In the genomic region with DNA sequence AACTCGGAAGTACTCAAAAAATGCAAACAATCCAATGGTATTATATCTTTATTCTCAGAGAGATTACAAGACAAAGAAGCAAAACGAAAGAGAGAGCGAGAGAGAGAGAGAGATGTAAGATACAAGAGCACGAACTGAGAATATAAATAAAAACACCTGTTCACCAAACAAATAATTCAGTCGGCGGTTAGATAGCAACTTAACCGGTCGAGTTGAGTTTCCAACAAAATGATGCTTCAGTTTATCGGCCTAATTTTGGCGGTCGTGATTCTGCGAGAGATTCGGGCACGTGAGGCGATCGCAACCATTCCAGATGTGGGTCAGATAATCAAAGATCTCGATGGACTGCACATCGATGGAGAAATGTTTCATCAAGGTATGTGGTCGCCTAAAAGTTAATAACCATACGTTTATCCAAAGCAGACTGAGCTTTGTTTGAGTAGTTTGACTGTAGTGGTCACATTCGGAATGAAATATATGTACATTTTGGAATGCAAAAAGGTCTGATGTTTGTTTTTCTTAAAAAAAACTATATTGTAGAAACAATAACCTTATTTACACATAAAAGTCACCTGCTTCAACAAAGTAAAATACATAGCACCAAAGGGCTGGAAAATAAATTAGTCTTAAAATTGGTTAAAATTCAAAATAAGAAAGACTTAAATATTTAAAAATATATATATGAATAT, we compare ENCODE assay signal across 1 fruit fly cellular context.
A peak's percentile ranks its signal among the peaks of the same experiment; 100 is the strongest.
TF ChIP-seq lines count a peak whose summit lies in the region.

Gene CG14118 (plus strand): TSS at position 174 of the 689 bp plus-strand sequence.

TF ChIP-seq in whole organism, embryonic, 481 proteins besides CTCF, POLR2A, EP300 and RAD21 (continued from another document):
- TF ChIP-seq CG9437 (GFP tag; optimal IDR thresholded peaks at IDR 0.05; lab: Kevin White, UChicago): no peak
- TF ChIP-seq CG32532 (GFP tag; IDR thresholded peaks at IDR 0.05; lab: Robert Waterston, UW): no peak
- no peak for TF ChIP-seq p53 (GFP tag; optimal IDR thresholded peaks at IDR 0.05; lab: Kevin White, UChicago)
- peak; percentile 23; the same call in 1 of the 2 replicates for TF ChIP-seq CG13287 (GFP tag; IDR thresholded peaks at IDR 0.05; lab: Robert Waterston, UW; ENCODE audit: partially characterized antibody)
- TF ChIP-seq CG2120 (GFP tag; optimal IDR thresholded peaks at IDR 0.05; lab: Kevin White, UChicago): peak; percentile 24
- no peak; the same call in 1 of the 2 replicates for TF ChIP-seq HLH3B (GFP tag; IDR thresholded peaks at IDR 0.05; lab: Robert Waterston, UW)
- TF ChIP-seq pan (optimal IDR thresholded peaks at IDR 0.05; lab: Kevin White, UChicago): no peak
- peak in 1 of 2 experiments; percentile 18 for TF ChIP-seq pan (GFP tag; optimal IDR thresholded peaks at IDR 0.05 in 1 of 2, IDR thresholded peaks at IDR 0.05 in 1 of 2)
- peak; percentile 12 for TF ChIP-seq CG13424 (tag; optimal IDR thresholded peaks at IDR 0.05; lab: Kevin White, UChicago)
- no peak for TF ChIP-seq Dad (GFP tag; optimal IDR thresholded peaks at IDR 0.05; lab: Kevin White, UChicago)
- peak; percentile 46 for TF ChIP-seq CG15601 (tag; optimal IDR thresholded peaks at IDR 0.05; lab: Kevin White, UChicago)
- TF ChIP-seq Dfd (GFP tag; optimal IDR thresholded peaks at IDR 0.05; lab: Kevin White, UChicago): no peak
- peak; percentile 63 for TF ChIP-seq Ets65A (GFP tag; lab: Kevin White, UChicago)
- TF ChIP-seq Awh (GFP tag; IDR thresholded peaks at IDR 0.05; lab: Robert Waterston, UW): peak; percentile 54; the same call in 1 of the 2 replicates
- peak; percentile 56 for TF ChIP-seq Atf6 (GFP tag; IDR thresholded peaks at IDR 0.05; lab: Robert Waterston, UW)
- TF ChIP-seq zfh1 (GFP tag; IDR thresholded peaks at IDR 0.05; lab: Robert Waterston, UW): 0 out of 3 replicates have a peak, but pooled peaks have one; percentile 32
- peak; percentile 6 for TF ChIP-seq nau (GFP tag; optimal IDR thresholded peaks at IDR 0.05; lab: Kevin White, UChicago)
- TF ChIP-seq CG11456 (GFP tag; IDR thresholded peaks at IDR 0.05; lab: Robert Waterston, UW): no peak
- TF ChIP-seq ro (GFP tag; IDR thresholded peaks at IDR 0.05; lab: Robert Waterston, UW): no peak
- TF ChIP-seq abd-A (tag; optimal IDR thresholded peaks at IDR 0.05; lab: Kevin White, UChicago): no peak
- no peak for TF ChIP-seq al (GFP tag; IDR thresholded peaks at IDR 0.05; lab: Robert Waterston, UW)
- no peak for TF ChIP-seq Hsf (GFP tag; optimal IDR thresholded peaks at IDR 0.05; lab: Kevin White, UChicago)
- TF ChIP-seq ci (GFP tag; IDR thresholded peaks at IDR 0.05; lab: Robert Waterston, UW): peak; percentile 40; the same call in 1 of the 3 replicates
- TF ChIP-seq scrt (GFP tag; optimal IDR thresholded peaks at IDR 0.05; lab: Kevin White, UChicago): no peak
- TF ChIP-seq CG18011 (GFP tag; optimal IDR thresholded peaks at IDR 0.05; lab: Kevin White, UChicago): no peak
- TF ChIP-seq kah (GFP tag; optimal IDR thresholded peaks at IDR 0.05; lab: Kevin White, UChicago): peak; percentile 87
- TF ChIP-seq CG2712 (tag; optimal IDR thresholded peaks at IDR 0.05; lab: Kevin White, UChicago): no peak
- 0 out of 2 replicates have a peak, but pooled peaks have one; percentile 15 for TF ChIP-seq Ptx1 (GFP tag; IDR thresholded peaks at IDR 0.05; lab: Robert Waterston, UW)
- TF ChIP-seq CG9215 (GFP tag; IDR thresholded peaks at IDR 0.05; lab: Robert Waterston, UW): no peak
- no peak for TF ChIP-seq bigmax (GFP tag; optimal IDR thresholded peaks at IDR 0.05; lab: Kevin White, UChicago)
- no peak for TF ChIP-seq crc (GFP tag; optimal IDR thresholded peaks at IDR 0.05; lab: Kevin White, UChicago)
- peak; percentile 36 for TF ChIP-seq Jarid2 (GFP tag; optimal IDR thresholded peaks at IDR 0.05; lab: Kevin White, UChicago)
- TF ChIP-seq CG11504 (tag; optimal IDR thresholded peaks at IDR 0.05; lab: Kevin White, UChicago): no peak
- no peak for TF ChIP-seq Vsx1 (GFP tag; optimal IDR thresholded peaks at IDR 0.05; lab: Kevin White, UChicago)
- no peak for TF ChIP-seq trem (tag; optimal IDR thresholded peaks at IDR 0.05; lab: Kevin White, UChicago)
- no peak for TF ChIP-seq lmd (GFP tag; IDR thresholded peaks at IDR 0.05; lab: Robert Waterston, UW)
- peak; percentile 68 for TF ChIP-seq sens (GFP tag; lab: Kevin White, UChicago)
- peak; percentile 8 for TF ChIP-seq Hmr (GFP tag; optimal IDR thresholded peaks at IDR 0.05; lab: Kevin White, UChicago)
- TF ChIP-seq CG15269 (tag; optimal IDR thresholded peaks at IDR 0.05; lab: Kevin White, UChicago): peak; percentile 30
- no peak for TF ChIP-seq Poxn (GFP tag; IDR thresholded peaks at IDR 0.05; lab: Robert Waterston, UW)
- no peak for TF ChIP-seq Meics (GFP tag; optimal IDR thresholded peaks at IDR 0.05; lab: Kevin White, UChicago)
- no peak for TF ChIP-seq bab2 (GFP tag; optimal IDR thresholded peaks at IDR 0.05; lab: Kevin White, UChicago)
- no peak for TF ChIP-seq croc (GFP tag; conservative IDR thresholded peaks at IDR 0.05; lab: Robert Waterston, UW)
- no peak for TF ChIP-seq fd102C (GFP tag; optimal IDR thresholded peaks at IDR 0.05; lab: Kevin White, UChicago)
- no peak for TF ChIP-seq Hand (GFP tag; optimal IDR thresholded peaks at IDR 0.05; lab: Kevin White, UChicago)
- peak; percentile 10 for TF ChIP-seq CG8281 (tag; optimal IDR thresholded peaks at IDR 0.05; lab: Kevin White, UChicago)
- no peak for TF ChIP-seq CG15011 (GFP tag; optimal IDR thresholded peaks at IDR 0.05; lab: Kevin White, UChicago)
- peak; percentile 10; the same call in 1 of the 3 replicates for TF ChIP-seq dysf (GFP tag; IDR thresholded peaks at IDR 0.05; lab: Robert Waterston, UW)
- no peak for TF ChIP-seq ind (GFP tag; optimal IDR thresholded peaks at IDR 0.05; lab: Kevin White, UChicago)
- TF ChIP-seq btn (GFP tag; optimal IDR thresholded peaks at IDR 0.05; lab: Kevin White, UChicago): no peak
- TF ChIP-seq tgo (GFP tag; IDR thresholded peaks at IDR 0.05; lab: Robert Waterston, UW): no peak; the same call in 2 of the 3 replicates
- TF ChIP-seq CG18619 (GFP tag; optimal IDR thresholded peaks at IDR 0.05; lab: Kevin White, UChicago): peak; percentile 13
- no peak for TF ChIP-seq sob (GFP tag; IDR thresholded peaks at IDR 0.05; lab: Robert Waterston, UW)
- TF ChIP-seq grn (GFP tag; optimal IDR thresholded peaks at IDR 0.05; lab: Kevin White, UChicago): no peak
- peak; percentile 42 for TF ChIP-seq CG12659 (GFP tag; optimal IDR thresholded peaks at IDR 0.05; lab: Kevin White, UChicago)
- TF ChIP-seq CG2202 (tag; optimal IDR thresholded peaks at IDR 0.05; lab: Kevin White, UChicago): no peak
- TF ChIP-seq tin (GFP tag; optimal IDR thresholded peaks at IDR 0.05; lab: Kevin White, UChicago): no peak
- 0 out of 3 replicates have a peak, but pooled peaks have one; percentile 18 for TF ChIP-seq Dbx (GFP tag; IDR thresholded peaks at IDR 0.05; lab: Robert Waterston, UW)
- peak; percentile 46 to 83 for TF ChIP-seq Trl (optimal IDR thresholded peaks at IDR 0.05; lab: Kevin White, UChicago)
- TF ChIP-seq Trl (GFP tag; optimal IDR thresholded peaks at IDR 0.05; lab: Kevin White, UChicago): no peak
- no peak for TF ChIP-seq Hr51 (GFP tag; optimal IDR thresholded peaks at IDR 0.05; lab: Kevin White, UChicago)
- TF ChIP-seq stc (GFP tag; IDR thresholded peaks at IDR 0.05; lab: Robert Waterston, UW): 0 out of 2 replicates have a peak, but pooled peaks have one; percentile 14
- peak; percentile 45 for TF ChIP-seq CG2678 (tag; optimal IDR thresholded peaks at IDR 0.05; lab: Kevin White, UChicago)
- TF ChIP-seq CG34422 (GFP tag; IDR thresholded peaks at IDR 0.05; lab: Robert Waterston, UW): peak; percentile 10; the same call in 1 of the 3 replicates
- no peak for TF ChIP-seq slp2 (GFP tag; optimal IDR thresholded peaks at IDR 0.05; lab: Kevin White, UChicago)
- no peak for TF ChIP-seq psq (GFP tag; optimal IDR thresholded peaks at IDR 0.05; lab: Kevin White, UChicago)
- no peak for TF ChIP-seq repo (GFP tag; optimal IDR thresholded peaks at IDR 0.05; lab: Kevin White, UChicago)
- TF ChIP-seq ems (GFP tag; optimal IDR thresholded peaks at IDR 0.05; lab: Kevin White, UChicago): no peak
- TF ChIP-seq zen (tag; optimal IDR thresholded peaks at IDR 0.05; lab: Kevin White, UChicago): no peak
- no peak for TF ChIP-seq CG6854 (GFP tag; optimal IDR thresholded peaks at IDR 0.05; lab: Kevin White, UChicago)
- no peak for TF ChIP-seq CG17568 (GFP tag; optimal IDR thresholded peaks at IDR 0.05; lab: Kevin White, UChicago)
- TF ChIP-seq cwo (GFP tag; optimal IDR thresholded peaks at IDR 0.05; lab: Kevin White, UChicago): peak; percentile 55
- no peak for TF ChIP-seq onecut (GFP tag; IDR thresholded peaks at IDR 0.05; lab: Robert Waterston, UW)
- TF ChIP-seq CG4404 (GFP tag; IDR thresholded peaks at IDR 0.05; lab: Robert Waterston, UW): no peak
- TF ChIP-seq Sin3A (optimal IDR thresholded peaks at IDR 0.05; lab: Kevin White, UChicago): no peak
- peak; percentile 37 for TF ChIP-seq Rfx (GFP tag; IDR thresholded peaks at IDR 0.05; lab: Robert Waterston, UW)
- TF ChIP-seq CG9727 (GFP tag; optimal IDR thresholded peaks at IDR 0.05; lab: Kevin White, UChicago): no peak
- no peak for TF ChIP-seq Spps (tag; optimal IDR thresholded peaks at IDR 0.05; lab: Kevin White, UChicago)
- TF ChIP-seq caup (GFP tag; optimal IDR thresholded peaks at IDR 0.05; lab: Kevin White, UChicago; ENCODE audit: severe bottlenecking): peak; percentile 21
- no peak for TF ChIP-seq CrebB (tag; optimal IDR thresholded peaks at IDR 0.05; lab: Kevin White, UChicago)
- TF ChIP-seq CG14710 (tag; optimal IDR thresholded peaks at IDR 0.05; lab: Kevin White, UChicago): no peak
- TF ChIP-seq gem (tag; optimal IDR thresholded peaks at IDR 0.05; lab: Kevin White, UChicago): peak; percentile 40
- no peak for TF ChIP-seq tx (GFP tag; optimal IDR thresholded peaks at IDR 0.05; lab: Kevin White, UChicago)
TF ChIP-seq in whole organism, embryonic: peak in this region for 44.
